Fruit fly (Drosophila melanogaster): ENCODE data around the gene comm.

Gene comm

DNA sequence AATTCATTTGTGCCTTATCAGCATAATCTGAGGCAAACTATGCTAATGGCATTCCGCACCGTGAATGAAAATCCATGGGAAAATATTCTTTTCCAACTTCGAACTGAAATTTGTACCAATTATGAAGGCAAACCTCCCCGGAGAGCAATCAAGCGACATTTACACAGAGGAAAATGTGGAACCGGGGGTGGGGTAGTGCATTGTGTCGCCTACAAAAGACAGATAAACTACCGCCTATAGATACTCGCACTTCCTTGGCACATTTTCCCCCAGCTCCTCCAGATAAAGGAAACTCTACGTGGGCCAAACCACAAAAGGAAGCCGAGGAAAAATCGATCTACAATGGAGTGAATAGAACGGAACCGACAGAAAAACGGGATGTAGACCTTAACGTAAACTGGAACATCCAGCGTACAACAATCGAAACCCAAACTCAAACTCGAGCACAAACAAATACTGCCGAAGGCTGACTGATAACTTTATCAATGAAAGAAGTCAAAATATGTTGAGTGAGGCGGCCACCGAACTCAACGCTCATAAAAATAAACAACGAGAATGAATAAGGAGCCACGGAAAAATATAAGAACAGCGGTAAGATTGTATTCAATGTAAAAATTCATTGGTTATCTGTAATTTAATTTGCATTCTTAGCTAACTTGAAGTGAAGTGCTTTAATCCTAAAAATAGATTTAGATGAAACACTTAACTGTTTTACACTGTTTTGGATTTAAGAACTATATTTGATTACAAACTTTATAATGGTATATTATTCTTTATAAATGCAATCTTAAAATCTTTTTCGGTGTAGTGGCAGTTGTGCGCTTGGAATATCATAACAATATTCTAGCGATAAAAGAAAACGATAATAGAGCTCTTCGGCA, 37.3 kb downstream of the comm start:
- TF ChIP-seq CTCF (optimal IDR thresholded peaks at IDR 0.05) (no peak), CG8478 (optimal IDR thresholded peaks at IDR 0.05) (no peak)

DNA sequence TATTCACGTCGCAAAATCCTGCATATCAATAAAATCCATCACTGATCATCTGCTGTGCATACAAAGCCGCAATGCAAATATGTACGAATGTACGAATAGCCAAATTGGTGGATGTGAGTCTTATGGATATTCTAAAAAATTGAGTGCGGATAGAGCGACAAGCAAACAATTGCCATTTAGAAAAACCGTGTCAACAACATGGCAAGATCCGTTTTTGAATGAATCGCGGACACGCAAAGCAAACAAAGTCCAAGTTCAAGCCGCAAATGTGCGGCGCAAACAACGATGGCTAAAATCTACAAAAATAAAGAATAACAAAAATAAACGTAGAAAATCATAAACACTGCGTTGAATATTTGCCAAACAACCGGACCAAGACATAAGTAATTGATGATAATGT, 38.7 kb downstream of the comm start:
- no peak for TF ChIP-seq CG8478 (optimal IDR thresholded peaks at IDR 0.05)
- TF ChIP-seq CTCF (optimal IDR thresholded peaks at IDR 0.05): no peak

DNA sequence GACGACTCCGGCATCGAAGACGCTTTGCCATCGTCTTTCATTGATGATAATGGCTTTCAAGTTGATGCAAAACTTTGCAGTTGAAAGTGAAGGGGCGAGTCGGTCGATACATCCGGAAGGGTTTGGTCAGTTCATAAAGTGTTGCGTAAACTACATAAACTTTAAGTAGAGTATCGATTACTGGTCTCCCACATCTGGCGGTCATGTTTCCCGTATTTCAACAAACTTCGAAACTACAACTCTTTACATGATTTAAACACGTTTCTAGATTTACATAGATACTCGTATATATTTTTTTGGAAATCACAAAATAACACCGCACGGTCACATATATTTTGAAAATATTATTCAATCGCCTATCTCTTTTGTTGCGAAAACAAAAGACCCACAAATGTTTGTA, 40.4 kb downstream of the comm start, which contains the start of gene CG34452:
Gene CG34452, minus strand, starts transcription at position 101 of the 400 bp plus-strand sequence.
- no peak for TF ChIP-seq CG8478 (optimal IDR thresholded peaks at IDR 0.05)
- TF ChIP-seq CTCF (optimal IDR thresholded peaks at IDR 0.05): no peak

DNA sequence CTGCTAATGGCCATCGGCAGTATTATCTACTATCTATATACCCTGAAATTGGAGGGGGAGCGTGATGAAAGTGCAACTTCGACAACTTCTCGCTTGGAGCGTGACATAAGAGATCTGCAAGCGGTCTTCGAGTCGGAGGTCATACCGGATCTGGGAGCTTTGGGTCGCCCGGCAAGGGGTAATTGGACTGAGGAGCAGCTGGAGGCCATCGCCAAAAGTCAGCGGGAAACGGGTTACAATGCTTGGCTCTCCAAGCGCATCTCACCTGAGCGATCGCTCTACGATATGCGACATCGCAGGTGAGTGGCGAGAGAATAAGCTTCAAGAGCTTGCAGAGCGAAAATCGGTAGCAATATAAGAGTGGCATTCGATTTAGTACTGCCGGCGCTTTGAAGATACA, 44.2 kb downstream of the comm start:
- TF ChIP-seq CTCF (optimal IDR thresholded peaks at IDR 0.05) (no peak), CG8478 (optimal IDR thresholded peaks at IDR 0.05) (no peak)

DNA sequence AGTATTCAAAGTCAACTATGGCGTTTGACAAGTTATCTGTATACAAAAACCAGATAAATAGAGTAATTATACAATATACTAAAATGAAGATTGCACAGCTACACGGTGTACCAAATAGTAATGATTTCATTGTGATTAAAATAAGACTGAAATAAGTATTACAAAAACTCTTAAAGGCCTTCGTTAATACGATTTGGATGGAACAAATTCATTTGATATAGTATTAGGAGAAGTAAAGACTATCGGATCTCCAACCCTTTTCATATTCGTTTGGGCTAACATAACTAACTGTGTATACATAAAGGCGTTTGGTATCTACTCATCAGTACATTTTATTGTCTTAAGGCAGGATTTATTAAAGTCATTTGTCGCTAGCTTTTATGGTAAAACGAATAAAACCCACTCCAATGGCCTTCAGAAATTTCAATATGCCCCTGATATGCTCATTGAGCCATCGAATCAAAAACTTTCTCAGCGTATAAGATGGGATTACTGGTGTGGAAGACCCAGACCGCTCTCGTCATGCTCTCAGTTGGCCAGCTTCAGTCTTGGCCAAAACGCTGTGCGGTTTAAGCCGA, 44.8 kb downstream of the comm start, which contains the start of the genes CG7579 and Pgant8:
Gene CG7579, minus strand, starts transcription at position 101 of the 578 bp plus-strand sequence.
Gene Pgant8, plus strand, starts transcription at position 528 of the 578 bp plus-strand sequence.
- TF ChIP-seq CTCF (optimal IDR thresholded peaks at IDR 0.05) (no peak), CG8478 (optimal IDR thresholded peaks at IDR 0.05) (no peak)

DNA sequence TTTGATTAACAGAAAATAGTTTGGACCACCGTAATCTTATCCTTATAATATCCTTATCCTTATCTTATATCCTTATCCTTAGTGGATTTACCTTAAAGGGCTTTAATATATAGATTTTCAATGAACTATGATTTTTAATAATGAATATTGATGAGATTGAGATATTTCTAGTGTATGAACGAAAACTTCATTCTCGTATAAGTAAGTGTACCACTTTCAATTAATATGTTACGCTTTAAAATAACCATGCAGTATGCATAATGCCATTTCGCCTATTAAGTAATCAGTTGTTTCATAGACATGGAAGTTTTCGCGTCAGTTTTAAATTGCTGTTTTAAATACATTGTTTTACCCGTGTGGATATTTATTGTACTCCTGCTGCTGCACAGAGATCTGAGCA, 48.8 kb downstream of the comm start, which contains the start of gene CG7304:
Gene CG7304, plus strand, starts transcription at position 301 of the 400 bp plus-strand sequence.
- TF ChIP-seq CG8478 (optimal IDR thresholded peaks at IDR 0.05): no peak
- TF ChIP-seq CTCF (optimal IDR thresholded peaks at IDR 0.05): no peak

DNA sequence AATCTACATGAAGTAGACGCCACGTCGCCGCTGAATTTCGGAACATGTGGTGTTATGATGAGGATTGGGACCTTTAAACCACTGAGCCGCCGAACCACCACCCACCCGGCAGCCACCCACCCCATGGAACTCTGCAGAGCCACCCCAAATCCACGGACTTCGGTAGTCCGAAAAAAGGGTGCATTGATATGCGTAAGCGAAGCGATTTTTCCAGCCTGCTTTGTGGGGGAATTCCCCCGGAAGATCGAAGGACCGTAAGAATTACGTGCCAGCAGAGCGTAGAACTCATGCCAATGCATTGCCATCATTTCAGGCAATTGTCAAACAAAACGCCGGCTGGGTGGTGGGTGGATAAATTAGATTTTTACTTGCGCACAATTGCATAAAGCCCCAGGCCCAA, 49.9 kb downstream of the comm start:
- no peak for TF ChIP-seq CG8478 (optimal IDR thresholded peaks at IDR 0.05)
- TF ChIP-seq CTCF (optimal IDR thresholded peaks at IDR 0.05): no peak

DNA sequence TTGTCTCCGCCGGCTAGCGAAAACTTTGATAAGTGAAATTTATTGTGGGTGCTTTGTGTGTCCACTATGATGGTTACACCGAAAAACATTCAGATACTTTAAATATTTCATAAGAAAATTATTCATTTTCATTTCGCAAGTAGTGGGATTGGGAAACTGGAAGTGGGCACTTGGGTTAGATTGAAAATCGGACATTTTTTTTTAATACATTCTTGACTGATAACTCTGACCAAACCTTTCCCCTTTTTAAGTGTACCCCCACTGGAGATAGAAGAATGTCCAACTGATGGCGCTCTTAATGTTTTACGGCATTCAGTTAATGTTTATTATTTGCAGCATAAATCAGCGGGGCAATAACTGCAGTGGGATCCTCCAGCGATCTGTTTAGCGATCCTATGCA, 50.6 kb downstream of the comm start:
- TF ChIP-seq CG8478 (optimal IDR thresholded peaks at IDR 0.05): no peak
- TF ChIP-seq CTCF (optimal IDR thresholded peaks at IDR 0.05): no peak

DNA sequence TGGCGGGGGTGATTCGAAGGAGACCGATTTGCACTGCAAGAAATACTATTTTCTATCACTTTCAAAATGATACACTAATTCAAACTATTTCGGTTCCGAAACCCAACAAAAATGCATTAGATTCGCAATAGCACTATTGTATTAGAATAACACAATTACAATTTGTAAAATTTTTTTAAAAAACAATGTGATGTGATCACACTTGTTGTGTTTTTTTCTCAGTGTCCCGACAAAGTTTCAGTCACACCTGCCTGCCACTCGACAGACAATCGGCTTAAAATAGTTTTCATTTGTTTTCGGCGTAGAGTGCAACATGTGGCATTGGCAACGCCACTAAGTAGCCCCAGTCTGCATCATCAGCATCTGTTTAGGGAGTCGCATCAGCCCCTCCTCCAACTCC, 53.1 kb downstream of the comm start:
- TF ChIP-seq CG8478 (optimal IDR thresholded peaks at IDR 0.05): no peak
- no peak for TF ChIP-seq CTCF (optimal IDR thresholded peaks at IDR 0.05)

DNA sequence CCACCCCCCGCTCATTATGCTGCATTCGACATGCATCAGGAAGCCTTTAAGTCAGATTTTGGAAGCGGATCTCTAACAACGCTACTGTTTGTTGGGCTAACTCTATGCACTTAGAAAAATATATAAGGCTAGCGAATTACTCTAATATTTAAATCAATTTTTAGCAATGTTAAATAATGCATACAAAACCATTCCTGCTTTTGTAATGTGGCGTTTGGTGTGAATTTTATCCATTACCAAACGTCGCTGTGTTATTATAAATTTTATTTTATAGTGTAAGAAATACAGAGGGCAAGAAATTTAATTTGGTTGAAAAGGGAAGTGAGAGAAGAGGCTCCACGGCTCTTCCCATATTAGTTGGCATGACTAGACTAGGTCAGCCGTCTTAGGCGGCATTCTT, 55.4 kb downstream of the comm start:
- no peak for TF ChIP-seq CG8478 (optimal IDR thresholded peaks at IDR 0.05)
- TF ChIP-seq CTCF (optimal IDR thresholded peaks at IDR 0.05): no peak
